Fruit fly (Drosophila melanogaster): ENCODE measurements around the gene Ir67b.

DNA sequence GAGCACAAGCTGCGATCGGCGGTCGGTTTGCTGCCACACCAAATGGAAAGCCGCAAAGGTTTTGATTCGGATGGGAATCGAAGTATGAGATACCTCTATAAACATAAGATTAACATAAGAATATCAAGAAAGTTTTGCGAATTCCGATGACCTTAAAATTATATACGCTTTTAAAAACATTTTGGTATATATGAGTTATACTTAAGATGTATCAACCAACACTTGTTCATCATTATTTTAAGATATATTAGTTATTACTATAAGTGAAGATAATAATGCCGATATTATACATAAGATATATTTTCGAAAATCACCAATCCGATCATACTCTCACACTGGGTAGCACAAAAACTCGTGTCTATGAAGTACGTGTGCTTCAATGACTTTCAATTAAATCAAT lies 3.0 kb downstream of the Ir67b start:
- TF ChIP-seq usp (GFP tag; optimal IDR thresholded peaks at IDR 0.05): no peak
- no peak for TF ChIP-seq Dll (optimal IDR thresholded peaks at IDR 0.05)
- TF ChIP-seq CG8478 (optimal IDR thresholded peaks at IDR 0.05): no peak
- no peak for TF ChIP-seq psq (optimal IDR thresholded peaks at IDR 0.05)
- no peak for TF ChIP-seq pan (optimal IDR thresholded peaks at IDR 0.05)
- no peak for TF ChIP-seq EcR (GFP tag; optimal IDR thresholded peaks at IDR 0.05)

Measured in whole organism.